Fruit fly (Drosophila melanogaster) Kc167 (cell line): ENCODE measurements around the gene CG14453.

ENCODE experiments used
- Myc ChIP-seq: fragments of >200 bp; optimal IDR thresholded peaks from 2 replicates; lab custom pipeline; 2017; ENCODE audit warnings: missing external identifiers
- Sin3A ChIP-seq: fragments of >200 bp; optimal IDR thresholded peaks from 2 replicates; lab custom pipeline; 2018; ENCODE audit warnings: missing external identifiers

DNA sequence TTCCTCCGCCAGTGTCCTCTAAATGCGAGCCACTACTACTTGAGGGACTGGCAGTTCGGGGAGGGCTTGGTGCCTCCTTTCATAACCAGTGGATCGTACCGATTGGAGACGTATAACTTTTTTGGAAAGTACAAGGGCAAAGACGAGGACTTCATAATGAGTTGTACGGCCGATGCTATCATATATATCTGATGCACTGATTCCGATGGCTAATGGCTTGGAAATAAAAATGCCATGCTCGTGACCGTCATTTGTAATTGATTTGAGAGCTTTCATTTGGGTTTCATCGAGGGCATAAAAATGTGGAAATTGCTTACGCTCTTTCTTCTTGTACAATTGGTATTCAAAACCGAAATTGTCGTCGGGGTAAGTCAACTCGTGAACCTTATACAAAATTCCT lies 44.8 kb upstream of the CG14453 start, which contains the start of gene CG33771:
- TF ChIP-seq Sin3A (no peak), Myc (no peak)
